Fruit fly (Drosophila melanogaster): Measurements from ENCODE around the gene ed.

Gene ed

dm6 chr2L:4080768-4081167 lies 49.6 kb downstream of the ed start (continued):
- TF ChIP-seq CG8359 (GFP tag; optimal IDR thresholded peaks at IDR 0.05; ENCODE audit: borderline replicate concordance): peak; percentile 9
- TF ChIP-seq CG8388 (GFP tag; optimal IDR thresholded peaks at IDR 0.05): peak; percentile 40
- TF ChIP-seq Dek (tag; optimal IDR thresholded peaks at IDR 0.05): peak; percentile 70
- TF ChIP-seq da (GFP tag; optimal IDR thresholded peaks at IDR 0.05): peak; percentile 44
- TF ChIP-seq ranshi (GFP tag; IDR thresholded peaks at IDR 0.05): peak; percentile 83
- peak; percentile 56 for TF ChIP-seq CG2875 (GFP tag; optimal IDR thresholded peaks at IDR 0.05)
- TF ChIP-seq cad (GFP tag; optimal IDR thresholded peaks at IDR 0.05): no peak
- TF ChIP-seq Dbx (GFP tag; IDR thresholded peaks at IDR 0.05): peak; percentile 61; the same call in 2 of the 3 replicates
- TF ChIP-seq CG16815 (GFP tag; optimal IDR thresholded peaks at IDR 0.05): peak; percentile 39
- TF ChIP-seq Mad (GFP tag; optimal IDR thresholded peaks at IDR 0.05): peak; percentile 70
- TF ChIP-seq grau (tag; optimal IDR thresholded peaks at IDR 0.05): peak; percentile 66
- TF ChIP-seq oc (tag; optimal IDR thresholded peaks at IDR 0.05): peak; percentile 42
- TF ChIP-seq CG9437 (GFP tag; optimal IDR thresholded peaks at IDR 0.05): peak; percentile 68
- TF ChIP-seq usp (GFP tag; optimal IDR thresholded peaks at IDR 0.05): no peak
- peak; percentile 83 for TF ChIP-seq otp (GFP tag; IDR thresholded peaks at IDR 0.05)
- no peak for TF ChIP-seq Kr (GFP tag; optimal IDR thresholded peaks at IDR 0.05)
- peak; percentile 71 for TF ChIP-seq gcm (GFP tag; optimal IDR thresholded peaks at IDR 0.05)
- peak; percentile 58 for TF ChIP-seq CG10979 (tag; optimal IDR thresholded peaks at IDR 0.05)
- TF ChIP-seq Hr78 (GFP tag; optimal IDR thresholded peaks at IDR 0.05): peak in 1 of 2 experiments; percentile 73
- TF ChIP-seq HmgD (GFP tag; optimal IDR thresholded peaks at IDR 0.05): no peak
- peak; percentile 34 for TF ChIP-seq Mes4 (GFP tag; optimal IDR thresholded peaks at IDR 0.05)
- peak; percentile 88 for TF ChIP-seq sob (GFP tag; IDR thresholded peaks at IDR 0.05)
- peak; percentile 21; the same call in 1 of the 2 replicates for TF ChIP-seq CG10321 (GFP tag; IDR thresholded peaks at IDR 0.05)
- peak; percentile 93 for TF ChIP-seq ci (GFP tag; IDR thresholded peaks at IDR 0.05)
- peak; percentile 27 for TF ChIP-seq CG18011 (GFP tag; optimal IDR thresholded peaks at IDR 0.05)
- TF ChIP-seq CG17612 (GFP tag; IDR thresholded peaks at IDR 0.05): peak; percentile 58
- TF ChIP-seq Sox100B (GFP tag; optimal IDR thresholded peaks at IDR 0.05): peak; percentile 63
- peak; percentile 26 for TF ChIP-seq Sry-δ (GFP tag; optimal IDR thresholded peaks at IDR 0.05)
- peak; percentile 55 for TF ChIP-seq CG12236 (GFP tag; optimal IDR thresholded peaks at IDR 0.05)
- no peak for TF ChIP-seq Hr39 (optimal IDR thresholded peaks at IDR 0.05)
- TF ChIP-seq zfh1 (GFP tag; IDR thresholded peaks at IDR 0.05): peak; percentile 88
- TF ChIP-seq salm (tag; optimal IDR thresholded peaks at IDR 0.05): peak; percentile 51
- TF ChIP-seq sd (tag; optimal IDR thresholded peaks at IDR 0.05): peak; percentile 8
- no peak for TF ChIP-seq CG17186 (GFP tag; optimal IDR thresholded peaks at IDR 0.05)
- peak; percentile 16 for TF ChIP-seq exex (tag; optimal IDR thresholded peaks at IDR 0.05)
- no peak for TF ChIP-seq pan (optimal IDR thresholded peaks at IDR 0.05)
- TF ChIP-seq pan (GFP tag; optimal IDR thresholded peaks at IDR 0.05 in 1 of 2, IDR thresholded peaks at IDR 0.05 in 1 of 2): peak in 1 of 2 experiments; percentile 91
- no peak for TF ChIP-seq yki (optimal IDR thresholded peaks at IDR 0.05)
- TF ChIP-seq dimm (GFP tag; IDR thresholded peaks at IDR 0.05): peak; percentile 61
- peak; percentile 73 for TF ChIP-seq CG2120 (GFP tag; optimal IDR thresholded peaks at IDR 0.05)
- TF ChIP-seq Scr (GFP tag; IDR thresholded peaks at IDR 0.05; ENCODE audit: partially characterized antibody): no peak
- peak; percentile 70 for TF ChIP-seq sens-2 (GFP tag; IDR thresholded peaks at IDR 0.05)
- TF ChIP-seq CG12391 (tag; optimal IDR thresholded peaks at IDR 0.05): peak; percentile 81
- TF ChIP-seq Doc3 (GFP tag; IDR thresholded peaks at IDR 0.05; ENCODE audit: partially characterized antibody): no peak
- TF ChIP-seq caup (GFP tag; optimal IDR thresholded peaks at IDR 0.05; ENCODE audit: severe bottlenecking): peak; percentile 35
- peak; percentile 91 for TF ChIP-seq Ada2b (GFP tag; IDR thresholded peaks at IDR 0.05)
- TF ChIP-seq CG32767 (GFP tag; IDR thresholded peaks at IDR 0.05): peak; percentile 59; the same call in 1 of the 2 replicates
- no peak for TF ChIP-seq zen (tag; optimal IDR thresholded peaks at IDR 0.05)
- TF ChIP-seq Mrtf (GFP tag; IDR thresholded peaks at IDR 0.05): peak; percentile 92
- TF ChIP-seq al (GFP tag; IDR thresholded peaks at IDR 0.05): peak; percentile 59
- no peak for TF ChIP-seq tll (GFP tag; optimal IDR thresholded peaks at IDR 0.05)
